Worm (Caenorhabditis elegans) whole organism, late embryonic: ENCODE data around the gene Y57A10C.1.
A peak's percentile ranks its signal among the peaks of the same experiment; 100 is the strongest.
"Not testable (repeated sequence)": the region's sequence is repeated elsewhere in the genome, so short reads cannot be mapped to it uniquely, and the experiment has no call there.

Source experiments
- C38D4.7 ChIP-seq: fragments of 200-800 bp; sonication (Bioruptor generic); optimal IDR thresholded peaks from 2 replicates; lab custom pipeline; 2018; ENCODE audit warnings: mild to moderate bottlenecking, missing genetic modification characterization, moderate library complexity, missing compliant biosample characterization
- K09A11.1 ChIP-seq: sonication (generic microtip); optimal IDR thresholded peaks from 2 replicates; lab custom pipeline; 2017; ENCODE audit warnings: antibody characterized with exemption, mild to moderate bottlenecking, missing genetic modification characterization, missing compliant biosample characterization; ENCODE audit not compliant: insufficient read depth
- T23F11.4 ChIP-seq: fragments of 200-800 bp; sonication (Bioruptor generic); optimal IDR thresholded peaks from 2 replicates; lab custom pipeline; 2018; ENCODE audit warnings: mild to moderate bottlenecking, missing genetic modification characterization, missing compliant biosample characterization
- Y22D7AL.16 ChIP-seq: sonication (generic microtip); optimal IDR thresholded peaks from 2 replicates; lab custom pipeline; 2016; ENCODE audit warnings: missing genetic modification characterization, missing compliant biosample characterization
- ceh-14 ChIP-seq: sonication (generic microtip); optimal IDR thresholded peaks from 2 replicates; lab custom pipeline; 2016; ENCODE audit warnings: missing genotype, missing genetic modification characterization, missing compliant biosample characterization
- ceh-18 ChIP-seq: sonication (generic microtip); optimal IDR thresholded peaks from 2 replicates; lab custom pipeline; 2016; ENCODE audit warnings: missing genetic modification characterization, missing compliant biosample characterization
- ceh-2 ChIP-seq: sonication (generic microtip); optimal IDR thresholded peaks from 2 replicates; lab custom pipeline; 2016; ENCODE audit warnings: missing genotype, missing genetic modification characterization, missing compliant biosample characterization
- ceh-22 ChIP-seq: sonication (generic microtip); optimal IDR thresholded peaks from 2 replicates; lab custom pipeline; 2017; ENCODE audit warnings: missing biosample characterization, missing genetic modification characterization
- ceh-24 ChIP-seq: sonication (generic microtip); optimal IDR thresholded peaks from 2 replicates; lab custom pipeline; 2016; ENCODE audit warnings: mild to moderate bottlenecking, missing genetic modification characterization, missing compliant biosample characterization
- ceh-30 ChIP-seq: fragments of 150-350 bp; optimal IDR thresholded peaks from 2 replicates; lab custom pipeline; 2014; ENCODE audit warnings: missing biosample characterization, missing genetic modification characterization
- ceh-31 ChIP-seq: sonication (generic microtip); optimal IDR thresholded peaks from 2 replicates; lab custom pipeline; 2016; ENCODE audit warnings: missing genetic modification characterization, missing compliant biosample characterization
- ceh-34 ChIP-seq: sonication (generic microtip); optimal IDR thresholded peaks from 2 replicates; lab custom pipeline; 2016; ENCODE audit warnings: mild to moderate bottlenecking, missing genetic modification characterization, missing compliant biosample characterization
- ceh-45 ChIP-seq: fragments of 200-800 bp; sonication (Bioruptor generic); IDR thresholded peaks from 2 replicates; pipeline ENCODE4 v1.3.6; 2022; ENCODE audit warnings: missing genetic modification reagents, missing genetic modification characterization, missing compliant biosample characterization
- dve-1 ChIP-seq: sonication (generic microtip); optimal IDR thresholded peaks from 2 replicates; lab custom pipeline; 2017; ENCODE audit warnings: antibody characterized with exemption, mild to moderate bottlenecking, missing genetic modification characterization, missing compliant biosample characterization
- elt-4 ChIP-seq: sonication (generic microtip); optimal IDR thresholded peaks from 2 replicates; lab custom pipeline; 2016; ENCODE audit warnings: missing genetic modification characterization, missing compliant biosample characterization
- eyg-1 ChIP-seq: sonication (generic microtip); optimal IDR thresholded peaks from 2 replicates; lab custom pipeline; 2016; ENCODE audit warnings: missing genotype, missing genetic modification characterization, missing compliant biosample characterization
- fkh-10 ChIP-seq: fragments of 150-350 bp; optimal IDR thresholded peaks from 2 replicates; lab custom pipeline; 2014; ENCODE audit warnings: missing biosample characterization, missing genetic modification reagents, missing genetic modification characterization
- hlh-15 ChIP-seq: sonication (generic microtip); optimal IDR thresholded peaks from 2 replicates; lab custom pipeline; 2016; ENCODE audit warnings: missing genetic modification characterization, missing compliant biosample characterization
- hlh-30 ChIP-seq: sonication (generic microtip); optimal IDR thresholded peaks from 2 replicates; lab custom pipeline; 2017; ENCODE audit warnings: antibody characterized with exemption, missing genetic modification characterization, missing compliant biosample characterization; ENCODE audit not compliant: insufficient read depth
- hlh-8 ChIP-seq: sonication (generic microtip); optimal IDR thresholded peaks from 2 replicates; lab custom pipeline; 2016; ENCODE audit warnings: missing genotype, missing genetic modification characterization, missing compliant biosample characterization
- mec-3 ChIP-seq: sonication (generic microtip); optimal IDR thresholded peaks from 2 replicates; lab custom pipeline; 2016; ENCODE audit warnings: borderline replicate concordance, missing genetic modification characterization, missing compliant biosample characterization
- nhr-232 ChIP-seq: sonication (generic microtip); optimal IDR thresholded peaks from 2 replicates; lab custom pipeline; 2016; ENCODE audit warnings: missing genetic modification characterization, missing compliant biosample characterization
- pqm-1 ChIP-seq: sonication (generic microtip); optimal IDR thresholded peaks from 2 replicates; lab custom pipeline; 2016; ENCODE audit warnings: missing genetic modification characterization, missing compliant biosample characterization
- ref-2 ChIP-seq: sonication (generic microtip); optimal IDR thresholded peaks from 2 replicates; lab custom pipeline; 2016; ENCODE audit warnings: missing genetic modification characterization, missing compliant biosample characterization
- rnt-1 ChIP-seq: sonication (generic microtip); optimal IDR thresholded peaks from 2 replicates; lab custom pipeline; 2016; ENCODE audit warnings: missing genetic modification characterization, missing compliant biosample characterization
- sdc-2 ChIP-seq: sonication (generic microtip); optimal IDR thresholded peaks from 2 replicates; lab custom pipeline; 2016; ENCODE audit warnings: missing genotype, missing genetic modification characterization, missing compliant biosample characterization
- sox-4 ChIP-seq: sonication (generic microtip); optimal IDR thresholded peaks from 2 replicates; lab custom pipeline; 2017; ENCODE audit warnings: mild to moderate bottlenecking, missing genetic modification characterization, inconsistent platforms, missing compliant biosample characterization
- unc-42 ChIP-seq: sonication (generic microtip); optimal IDR thresholded peaks from 2 replicates; lab custom pipeline; 2016; ENCODE audit warnings: missing genotype, missing genetic modification characterization, missing compliant biosample characterization
- unc-86 ChIP-seq: sonication (generic microtip); optimal IDR thresholded peaks from 2 replicates; lab custom pipeline; 2016; ENCODE audit warnings: missing genetic modification characterization, missing compliant biosample characterization
- ztf-16 ChIP-seq: sonication (generic microtip); optimal IDR thresholded peaks from 2 replicates; lab custom pipeline; 2017; ENCODE audit warnings: missing genetic modification characterization, missing compliant biosample characterization

The Y57A10C.1 gene

DNA sequence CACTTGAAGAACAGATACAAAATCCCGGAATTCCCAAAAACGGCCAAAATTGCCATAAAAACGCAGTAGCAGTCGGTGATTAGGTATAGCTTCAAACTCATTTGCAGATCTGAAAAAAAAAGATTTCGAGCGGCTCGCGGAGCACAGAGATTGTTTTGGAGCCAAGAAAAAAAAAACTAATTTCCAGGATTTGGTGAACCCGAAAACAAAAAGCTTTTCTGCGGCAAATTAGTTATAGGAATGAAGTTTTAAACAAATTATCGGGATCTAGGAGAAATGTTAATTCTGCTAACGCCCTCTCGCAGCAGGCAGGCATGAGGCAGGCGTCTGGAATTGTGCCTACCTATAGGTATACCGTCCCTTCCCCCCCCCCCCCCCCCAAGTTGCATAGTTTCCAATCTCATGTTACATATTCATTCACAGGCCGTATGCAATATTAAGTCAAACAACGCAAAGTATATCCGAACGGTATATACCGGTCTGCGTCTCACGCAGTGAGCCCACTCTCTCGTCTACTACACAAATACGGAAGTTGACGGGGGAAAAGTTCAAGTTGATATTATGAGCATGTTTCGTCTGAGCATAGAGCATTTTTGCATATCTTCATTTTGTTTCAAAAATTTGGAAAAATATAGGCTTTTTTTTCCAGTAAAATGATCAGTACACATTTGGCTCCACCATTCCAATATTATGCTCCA lies 32.5 kb upstream of the Y57A10C.1 start, which contains the start of the genes W05H5.1 and pitr-6:
Gene W05H5.1 (minus strand): TSS at position 101 of the 698 bp plus-strand sequence.
Gene pitr-6 (plus strand): TSS at position 648 of the 698 bp plus-strand sequence.
- TF ChIP-seq ceh-31 (tag; lab: Kevin White, UChicago) = no peak
- no peak for TF ChIP-seq ceh-45 (GFP tag; lab: Robert Waterston, UW)
- TF ChIP-seq ztf-16 (tag; lab: Kevin White, UChicago) = no peak
- no peak for TF ChIP-seq K09A11.1 (tag; lab: Kevin White, UChicago)
- TF ChIP-seq ceh-22 (tag; lab: Kevin White, UChicago) = no peak
- no peak for TF ChIP-seq sdc-2 (tag; lab: Kevin White, UChicago)
- TF ChIP-seq dve-1 (tag; lab: Kevin White, UChicago) = no peak
- no peak for TF ChIP-seq fkh-10
- no peak for TF ChIP-seq C38D4.7 (GFP tag; lab: Kevin White, UChicago)
- TF ChIP-seq sox-4 (tag; lab: Kevin White, UChicago) = no peak
- no peak for TF ChIP-seq hlh-8 (tag; lab: Kevin White, UChicago)
- TF ChIP-seq rnt-1 (tag; lab: Kevin White, UChicago) = no peak
- no peak for TF ChIP-seq hlh-15 (tag; lab: Kevin White, UChicago)
- TF ChIP-seq hlh-30 = no peak
- no peak for TF ChIP-seq T23F11.4 (GFP tag; lab: Kevin White, UChicago)
- no peak for TF ChIP-seq elt-4 (tag; lab: Kevin White, UChicago)
- TF ChIP-seq eyg-1 = no peak
- no peak for TF ChIP-seq ref-2 (tag; lab: Kevin White, UChicago)
- TF ChIP-seq ceh-34 (tag; lab: Kevin White, UChicago) = no peak

DNA sequence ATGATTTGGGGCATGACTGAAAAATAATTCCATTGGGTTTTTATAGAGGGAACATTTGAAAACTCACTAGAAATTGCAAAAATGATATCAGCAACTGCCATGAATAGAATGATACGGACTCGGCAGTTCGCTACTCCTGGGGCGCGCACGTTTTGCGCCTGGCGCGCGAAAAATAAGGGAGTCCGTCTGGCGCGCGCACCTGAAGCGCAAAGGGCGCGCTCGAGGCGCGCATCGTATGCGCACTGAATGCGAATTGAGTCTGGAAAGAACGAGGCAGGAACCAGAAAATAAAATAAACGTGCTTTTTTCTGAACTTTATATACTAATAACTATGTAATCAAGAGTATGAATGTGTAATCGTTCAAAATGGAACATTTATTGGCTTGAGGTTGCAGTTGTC lies 28.8 kb upstream of the Y57A10C.1 start, which contains the start of gene Y57A10C.10:
Gene Y57A10C.10 (minus strand): TSS at position 101 of the 400 bp plus-strand sequence.
- TF ChIP-seq ceh-18, Y22D7AL.16, ceh-30 (tag; lab: Kevin White, UChicago): not testable (repeated sequence)

- peak; percentile 39 for TF ChIP-seq ceh-14 (tag; lab: Kevin White, UChicago)
- TF ChIP-seq pqm-1 (tag; lab: Kevin White, UChicago) = no peak
- TF ChIP-seq nhr-232 (tag; lab: Kevin White, UChicago) = no peak
Observed at ce11 chrII:12438441-12438840, 26.1 kb upstream of the Y57A10C.1 start, which contains the start of gene Y57A10C.9. Y57A10C.9 (minus strand) TSS chrII:12438541.

ce11 chrII:12436717-12437116 lies 24.4 kb upstream of the Y57A10C.1 start:
- TF ChIP-seq mec-3 = no peak
- TF ChIP-seq dve-1 (tag; lab: Kevin White, UChicago) = peak; percentile 70
- TF ChIP-seq ceh-34 (tag; lab: Kevin White, UChicago) = no peak
- no peak for TF ChIP-seq ceh-45 (GFP tag; lab: Robert Waterston, UW)

DNA sequence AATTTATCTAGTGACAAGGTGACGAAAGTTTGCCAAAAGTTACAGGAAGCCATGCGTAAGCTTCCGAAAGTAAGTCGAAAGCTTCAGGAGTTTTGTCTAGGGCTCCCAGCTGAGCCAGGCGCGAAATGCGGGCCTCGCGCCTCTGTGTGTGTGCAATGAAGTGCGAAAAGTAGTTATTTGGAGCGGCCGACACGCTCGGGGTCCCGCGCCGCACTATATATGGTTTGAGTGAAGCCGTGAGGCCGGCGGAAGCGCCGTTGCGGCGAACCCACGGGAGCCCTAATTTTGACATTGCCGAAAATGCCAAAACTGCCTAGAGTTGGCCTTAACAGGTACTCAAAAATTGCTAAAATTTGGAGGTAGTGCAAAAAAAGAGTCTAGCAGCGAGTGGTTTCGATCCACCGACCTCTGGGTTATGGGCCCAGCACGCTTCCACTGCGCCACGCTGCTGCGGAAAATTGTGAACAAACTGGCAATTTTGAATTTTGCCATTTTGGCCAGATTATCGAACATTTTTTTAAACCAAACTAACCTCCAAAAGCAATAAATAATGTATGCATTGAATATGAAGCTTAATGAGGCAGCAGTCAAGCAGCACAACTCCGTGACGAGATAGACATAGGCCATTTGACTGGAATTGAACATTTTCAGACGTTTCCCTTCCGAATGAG lies 23.0 kb upstream of the Y57A10C.1 start:
- TF ChIP-seq ceh-2 (tag; lab: Kevin White, UChicago) (no peak), ceh-24 (tag; lab: Kevin White, UChicago) (no peak), unc-42 (tag; lab: Kevin White, UChicago) (no peak), ceh-22 (tag; lab: Kevin White, UChicago) (no peak), unc-86 (tag; lab: Kevin White, UChicago) (no peak)
